Worm (Caenorhabditis elegans): ENCODE data around the gene H41C03.1.
A peak's percentile ranks its signal among the peaks of the same experiment; 100 is the strongest.

H41C03.1 gene

DNA sequence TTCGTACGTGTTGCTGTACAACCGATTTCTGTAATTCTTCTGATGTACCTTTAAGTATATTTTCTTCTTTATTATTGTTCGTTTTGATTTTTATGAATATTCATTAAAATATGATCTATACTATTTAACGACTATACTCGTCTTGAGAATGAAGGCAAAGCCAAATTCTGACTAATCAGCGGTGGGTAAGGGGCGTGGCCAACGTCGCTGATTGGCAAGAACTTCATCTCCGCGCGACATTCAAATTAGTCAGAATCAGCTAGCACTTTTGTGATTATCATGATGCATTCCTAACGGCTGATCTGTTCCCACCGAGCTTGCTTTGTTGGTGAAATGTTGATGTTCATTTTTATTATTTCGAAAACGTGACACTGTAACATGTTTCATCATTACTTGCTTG, 12.7 kb downstream of the H41C03.1 start:
- TF ChIP-seq ceh-16 (tag; optimal IDR thresholded peaks at IDR 0.05), result no peak
- peak; percentile 89 for TF ChIP-seq nfya-1 (tag; optimal IDR thresholded peaks at IDR 0.05; ENCODE audit: insufficient read depth)

DNA sequence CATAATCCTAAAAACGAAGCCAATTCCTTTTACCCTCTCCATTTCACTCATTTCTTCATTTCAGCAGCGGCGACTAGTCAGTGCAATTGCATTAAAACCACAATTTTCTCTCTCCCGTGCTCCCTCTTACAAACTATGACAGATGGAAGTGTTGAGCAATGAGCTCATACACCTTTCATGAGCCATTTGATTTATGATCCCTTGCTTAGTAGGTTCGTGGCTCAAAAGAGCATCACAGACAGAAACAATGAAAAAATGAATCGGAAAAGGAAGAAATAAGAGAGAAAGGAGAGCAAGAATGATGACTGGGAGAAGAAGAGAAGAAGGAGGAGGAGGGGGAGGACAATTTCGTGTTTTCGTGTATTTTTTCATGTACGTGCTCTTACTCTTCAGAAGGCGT, 17.3 kb downstream of the H41C03.1 start:
- no peak for TF ChIP-seq unc-39 (tag; optimal IDR thresholded peaks at IDR 0.05)
- TF ChIP-seq ceh-9 (tag; optimal IDR thresholded peaks at IDR 0.05), result no peak
- TF ChIP-seq egl-5 (tag; optimal IDR thresholded peaks at IDR 0.05), result peak; percentile 47
- TF ChIP-seq nfya-1 (tag; optimal IDR thresholded peaks at IDR 0.05; ENCODE audit: insufficient read depth), result peak; percentile 13
- TF ChIP-seq lin-39 (tag; optimal IDR thresholded peaks at IDR 0.05), result peak; percentile 74

DNA sequence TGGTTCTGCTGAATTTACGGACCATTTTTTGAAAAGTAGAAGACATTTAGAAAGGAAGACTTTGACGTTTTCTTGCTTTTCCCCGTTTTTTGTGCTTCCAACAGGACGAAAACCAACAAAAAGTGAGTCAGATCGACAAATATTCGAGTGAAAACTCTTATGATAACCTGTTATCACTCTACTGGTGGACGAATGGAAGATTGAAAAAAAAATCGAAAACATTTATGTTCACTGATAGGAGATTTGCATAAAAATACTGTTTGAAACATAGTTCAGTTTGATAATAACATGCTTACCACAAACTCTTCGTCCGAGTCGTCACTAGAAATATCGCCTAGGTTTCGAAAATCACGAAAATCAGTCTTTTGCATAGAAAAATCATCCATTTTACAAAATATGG, 18.2 kb downstream of the H41C03.1 start:
- TF ChIP-seq elt-2 (tag; optimal IDR thresholded peaks at IDR 0.05), result peak; percentile 75
- TF ChIP-seq pha-4 (tag; optimal IDR thresholded peaks at IDR 0.05), result no peak

DNA sequence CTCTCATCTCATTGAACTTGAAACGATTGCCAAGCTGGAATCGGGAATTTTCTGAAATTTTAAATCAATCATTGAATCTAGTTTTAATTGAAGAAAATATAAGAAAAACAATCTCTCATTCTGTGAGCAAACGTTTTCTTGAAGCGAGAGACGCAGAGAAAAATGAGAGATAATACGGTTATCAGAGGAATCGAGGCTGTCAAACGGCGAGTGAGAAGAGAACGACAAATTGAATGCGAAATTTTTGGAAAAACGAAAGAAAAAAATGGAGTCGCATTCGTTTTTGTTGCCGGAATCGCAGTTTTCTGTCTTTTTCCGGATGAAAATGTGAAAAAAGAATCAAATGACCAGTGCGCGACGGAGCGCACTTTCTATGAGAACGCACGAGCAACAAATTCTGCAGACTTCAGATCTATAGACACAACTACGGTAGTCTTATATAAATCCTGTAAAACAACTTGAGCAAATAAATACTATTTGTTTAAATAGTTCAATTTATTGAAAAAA, 19.4 kb downstream of the H41C03.1 start, which contains the start of gene tex-2:
tex-2 (minus strand) TSS at position 51 of the 507 bp plus-strand sequence.
- no peak for TF ChIP-seq daf-12 (tag; optimal IDR thresholded peaks at IDR 0.05)
- no peak for TF ChIP-seq ceh-9 (tag; optimal IDR thresholded peaks at IDR 0.05)
- no peak for TF ChIP-seq ZK546.5 (tag; optimal IDR thresholded peaks at IDR 0.05)
- TF ChIP-seq ceh-82 (tag; optimal IDR thresholded peaks at IDR 0.05), result no peak
- no peak for TF ChIP-seq tbx-2 (tag; optimal IDR thresholded peaks at IDR 0.05)
- TF ChIP-seq egl-27 (tag; optimal IDR thresholded peaks at IDR 0.05), result no peak
- no peak for TF ChIP-seq ztf-11 (tag; optimal IDR thresholded peaks at IDR 0.05)
- TF ChIP-seq hmg-11 (tag; optimal IDR thresholded peaks at IDR 0.05), result no peak
- no peak for TF ChIP-seq ceh-28 (tag; optimal IDR thresholded peaks at IDR 0.05)
- no peak for TF ChIP-seq nhr-28 (tag; optimal IDR thresholded peaks at IDR 0.05)
- no peak for TF ChIP-seq nhr-77 (tag; optimal IDR thresholded peaks at IDR 0.05)
- TF ChIP-seq fos-1 (tag; optimal IDR thresholded peaks at IDR 0.05), result no peak
- TF ChIP-seq sea-2 (GFP tag; optimal IDR thresholded peaks at IDR 0.05), result no peak
- no peak for TF ChIP-seq fkh-2 (tag; optimal IDR thresholded peaks at IDR 0.05)
- no peak for TF ChIP-seq unc-39 (tag; optimal IDR thresholded peaks at IDR 0.05)
- TF ChIP-seq R02D3.7 (tag; optimal IDR thresholded peaks at IDR 0.05), result no peak
- TF ChIP-seq lin-39 (tag; optimal IDR thresholded peaks at IDR 0.05), result peak; percentile 46
- no peak for TF ChIP-seq nhr-12 (tag; optimal IDR thresholded peaks at IDR 0.05)
- no peak for TF ChIP-seq skn-1 (tag; optimal IDR thresholded peaks at IDR 0.05)
- TF ChIP-seq nhr-76 (tag; optimal IDR thresholded peaks at IDR 0.05), result no peak
- no peak for TF ChIP-seq ceh-16 (tag; optimal IDR thresholded peaks at IDR 0.05)
- no peak for TF ChIP-seq fkh-10 (GFP tag; optimal IDR thresholded peaks at IDR 0.05)
- no peak for TF ChIP-seq ztf-4 (tag; optimal IDR thresholded peaks at IDR 0.05)
- TF ChIP-seq zag-1 (tag; optimal IDR thresholded peaks at IDR 0.05), result no peak
- TF ChIP-seq aly-2 (tag; optimal IDR thresholded peaks at IDR 0.05), result no peak
- no peak for TF ChIP-seq mml-1 (tag; optimal IDR thresholded peaks at IDR 0.05)
- no peak for TF ChIP-seq jun-1 (tag; optimal IDR thresholded peaks at IDR 0.05)
- TF ChIP-seq egl-5 (tag; optimal IDR thresholded peaks at IDR 0.05), result no peak
- peak; percentile 28 for TF ChIP-seq nfya-1 (tag; optimal IDR thresholded peaks at IDR 0.05; ENCODE audit: insufficient read depth)
- peak; percentile 93 for TF ChIP-seq elt-2 (tag; optimal IDR thresholded peaks at IDR 0.05)
- no peak for TF ChIP-seq eor-1 (tag; optimal IDR thresholded peaks at IDR 0.05)
- TF ChIP-seq lin-15B (tag; optimal IDR thresholded peaks at IDR 0.05), result peak; percentile 47
- TF ChIP-seq nhr-11 (tag; optimal IDR thresholded peaks at IDR 0.05), result no peak
- peak; percentile 34 for TF ChIP-seq pqm-1 (tag; optimal IDR thresholded peaks at IDR 0.05)
- peak; percentile 40 for TF ChIP-seq ama-1 (optimal IDR thresholded peaks at IDR 0.05)
- no peak for TF ChIP-seq unc-62 (GFP tag; optimal IDR thresholded peaks at IDR 0.05)
- TF ChIP-seq lsy-12 (tag; optimal IDR thresholded peaks at IDR 0.05), result no peak
- no peak for TF ChIP-seq mdl-1 (tag; optimal IDR thresholded peaks at IDR 0.05)
- no peak for TF ChIP-seq elt-1 (tag; optimal IDR thresholded peaks at IDR 0.05)
- TF ChIP-seq pha-4 (tag; optimal IDR thresholded peaks at IDR 0.05), result peak; percentile 35
- no peak for TF ChIP-seq nhr-25 (tag; optimal IDR thresholded peaks at IDR 0.05)
- no peak for TF ChIP-seq nhr-237 (tag; optimal IDR thresholded peaks at IDR 0.05)

All from whole organism, L3 larva.